Fruit fly (Drosophila melanogaster) whole organism, embryonic: ENCODE results near the gene CG32176.

Experiments
- CG8359 ChIP-seq: fragments of 200-800 bp; sonication (Bioruptor generic); optimal IDR thresholded peaks from 2 replicates; lab custom pipeline; 2017; ENCODE audit warnings: missing biosample characterization, mild to moderate bottlenecking, missing genetic modification characterization, borderline replicate concordance
- MESR4 ChIP-seq: fragments of 200-800 bp; sonication (Bioruptor generic); optimal IDR thresholded peaks from 2 replicates; lab custom pipeline; 2018; ENCODE audit warnings: missing biosample characterization, mild to moderate bottlenecking, missing genetic modification characterization, moderate library complexity

DNA sequence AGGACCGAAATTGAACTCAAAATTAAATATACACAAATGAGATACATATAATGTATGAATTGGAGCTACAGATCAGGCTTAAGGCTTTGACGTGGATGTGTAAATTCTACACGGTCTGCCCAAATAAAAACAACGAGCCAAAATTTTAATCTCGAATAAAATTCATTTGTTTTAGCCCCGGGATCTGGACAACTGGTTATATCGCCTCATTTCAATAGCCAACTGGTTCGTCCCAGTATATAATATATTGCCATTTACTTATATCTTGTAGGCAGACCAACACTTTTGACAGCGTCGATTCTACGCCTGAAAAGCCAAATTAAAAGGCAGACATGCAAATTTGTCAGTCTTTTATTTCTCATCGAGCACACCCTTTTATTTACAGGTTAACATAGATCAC is 40.6 kb upstream of the CG32176 start:
- TF ChIP-seq MESR4 (GFP tag; lab: Kevin White, UChicago) (no peak), CG8359 (no peak)
